Worm (Caenorhabditis elegans) whole organism, late embryonic: ENCODE data around the gene H19J13.2.
"Not testable (repeated sequence)": the region's sequence is repeated elsewhere in the genome, so short reads cannot be mapped to it uniquely, and the experiment has no call there.

Source experiments
- C08G9.2 ChIP-seq: sonication (generic microtip); optimal IDR thresholded peaks from 2 replicates; lab custom pipeline; 2016; ENCODE audit warnings: mild to moderate bottlenecking, missing genetic modification characterization, moderate library complexity, missing compliant biosample characterization
- Y22D7AL.16 ChIP-seq: sonication (generic microtip); optimal IDR thresholded peaks from 2 replicates; lab custom pipeline; 2016; ENCODE audit warnings: missing genetic modification characterization, missing compliant biosample characterization
- ama-1 ChIP-seq: fragments of 150-350 bp; optimal IDR thresholded peaks from 2 replicates; lab custom pipeline; 2014
- ceh-14 ChIP-seq: sonication (generic microtip); optimal IDR thresholded peaks from 2 replicates; lab custom pipeline; 2016; ENCODE audit warnings: missing genotype, missing genetic modification characterization, missing compliant biosample characterization
- ceh-19 ChIP-seq: fragments of 200-800 bp; sonication (Bioruptor generic); optimal IDR thresholded peaks from 2 replicates; lab custom pipeline; 2018; ENCODE audit warnings: mild to moderate bottlenecking, missing genetic modification characterization, missing compliant biosample characterization
- ceh-22 ChIP-seq: sonication (generic microtip); optimal IDR thresholded peaks from 2 replicates; lab custom pipeline; 2017; ENCODE audit warnings: missing biosample characterization, missing genetic modification characterization
- ceh-31 ChIP-seq: sonication (generic microtip); optimal IDR thresholded peaks from 2 replicates; lab custom pipeline; 2016; ENCODE audit warnings: missing genetic modification characterization, missing compliant biosample characterization
- ceh-34 ChIP-seq: sonication (generic microtip); optimal IDR thresholded peaks from 2 replicates; lab custom pipeline; 2016; ENCODE audit warnings: mild to moderate bottlenecking, missing genetic modification characterization, missing compliant biosample characterization
- ceh-9 ChIP-seq: sonication (generic microtip); optimal IDR thresholded peaks from 2 replicates; lab custom pipeline; 2016; ENCODE audit warnings: mild to moderate bottlenecking, missing genetic modification characterization, inconsistent platforms, missing compliant biosample characterization
- che-1 ChIP-seq: sonication (generic microtip); optimal IDR thresholded peaks from 2 replicates; lab custom pipeline; 2016; ENCODE audit warnings: mild to moderate bottlenecking, missing genetic modification characterization, missing compliant biosample characterization
- ets-4 ChIP-seq: sonication (generic microtip); optimal IDR thresholded peaks from 2 replicates; lab custom pipeline; 2016; ENCODE audit warnings: missing genetic modification characterization, missing compliant biosample characterization
- eyg-1 ChIP-seq: sonication (generic microtip); optimal IDR thresholded peaks from 2 replicates; lab custom pipeline; 2016; ENCODE audit warnings: missing genotype, missing genetic modification characterization, missing compliant biosample characterization
- fkh-6 ChIP-seq: sonication (generic microtip); optimal IDR thresholded peaks from 2 replicates; lab custom pipeline; 2016; ENCODE audit warnings: missing genetic modification characterization, missing compliant biosample characterization
- hlh-13 ChIP-seq: fragments of 200-800 bp; sonication (Bioruptor generic); optimal IDR thresholded peaks from 2 replicates; lab custom pipeline; 2018; ENCODE audit warnings: mild to moderate bottlenecking, missing genetic modification characterization, missing compliant biosample characterization
- hlh-30 ChIP-seq: sonication (generic microtip); optimal IDR thresholded peaks from 2 replicates; lab custom pipeline; 2017; ENCODE audit warnings: antibody characterized with exemption, missing genetic modification characterization, missing compliant biosample characterization; ENCODE audit not compliant: insufficient read depth
- hlh-6 ChIP-seq: sonication (generic microtip); optimal IDR thresholded peaks from 2 replicates; lab custom pipeline; 2016; ENCODE audit warnings: missing genotype, missing genetic modification characterization, missing compliant biosample characterization
- hlh-8 ChIP-seq: sonication (generic microtip); optimal IDR thresholded peaks from 2 replicates; lab custom pipeline; 2016; ENCODE audit warnings: missing genotype, missing genetic modification characterization, missing compliant biosample characterization
- lim-6 ChIP-seq: sonication (generic microtip); optimal IDR thresholded peaks from 2 replicates; lab custom pipeline; 2016; ENCODE audit warnings: missing genetic modification characterization, missing compliant biosample characterization
- lin-11 ChIP-seq: fragments of 200-800 bp; sonication (Bioruptor generic); optimal IDR thresholded peaks from 2 replicates; lab custom pipeline; 2018; ENCODE audit warnings: mild to moderate bottlenecking, missing genetic modification characterization, missing compliant biosample characterization
- madf-2 ChIP-seq: sonication (generic microtip); optimal IDR thresholded peaks from 2 replicates; lab custom pipeline; 2017; ENCODE audit warnings: missing genetic modification characterization, missing compliant biosample characterization
- mec-3 ChIP-seq: sonication (generic microtip); optimal IDR thresholded peaks from 2 replicates; lab custom pipeline; 2016; ENCODE audit warnings: borderline replicate concordance, missing genetic modification characterization, missing compliant biosample characterization
- nfya-1 ChIP-seq: sonication (generic microtip); optimal IDR thresholded peaks from 2 replicates; lab custom pipeline; 2017; ENCODE audit warnings: missing genetic modification characterization, mild to moderate bottlenecking, missing compliant biosample characterization, antibody characterized with exemption, moderate library complexity
- nhr-11 ChIP-seq: fragments of 150-350 bp; optimal IDR thresholded peaks from 2 replicates; lab custom pipeline; 2014; ENCODE audit warnings: missing biosample characterization, missing genetic modification characterization
- pat-9 ChIP-seq: fragments of 200-800 bp; sonication (Bioruptor generic); optimal IDR thresholded peaks from 2 replicates; lab custom pipeline; 2018; ENCODE audit warnings: mild to moderate bottlenecking, missing genetic modification characterization, moderate library complexity, missing compliant biosample characterization
- pax-1 ChIP-seq: fragments of 150-350 bp; optimal IDR thresholded peaks from 2 replicates; lab custom pipeline; 2014; ENCODE audit warnings: missing biosample characterization, missing genetic modification characterization
- pha-2 ChIP-seq: sonication (generic microtip); optimal IDR thresholded peaks from 2 replicates; lab custom pipeline; 2017; ENCODE audit warnings: mild to moderate bottlenecking, missing genetic modification characterization, missing compliant biosample characterization
- ref-2 ChIP-seq: sonication (generic microtip); optimal IDR thresholded peaks from 2 replicates; lab custom pipeline; 2016; ENCODE audit warnings: missing genetic modification characterization, missing compliant biosample characterization
- sox-2 ChIP-seq: fragments of 200-800 bp; sonication (Bioruptor generic); IDR thresholded peaks from 2 replicates; pipeline ENCODE4 v1.3.6; 2022; ENCODE audit warnings: missing genetic modification reagents, missing genetic modification characterization, missing compliant biosample characterization
- unc-3 ChIP-seq, 2 experiments: fragments of 200-800 bp in 1 of 2; sonication (Bioruptor generic) in 1 of 2; sonication (generic microtip) in 1 of 2; conservative IDR thresholded peaks in 1 of 2; optimal IDR thresholded peaks in 1 of 2; 2 replicates each; pipeline versions ENCODE4 v1.3.6 to Lab custom; 2016 to 2022; ENCODE audit warnings: missing compliant biosample characterization in 2 of 2, missing genetic modification characterization in 2 of 2, missing genetic modification reagents in 1 of 2
- unc-55 ChIP-seq: sonication (generic microtip); optimal IDR thresholded peaks from 2 replicates; lab custom pipeline; 2017; ENCODE audit warnings: missing biosample characterization, missing genetic modification reagents, missing genetic modification characterization

H19J13.2 gene

ce11 chrX:12314395-12314794 lies 40.6 kb upstream of the H19J13.2 start:
- TF ChIP-seq sox-2 (GFP tag; lab: Robert Waterston, UW) (no peak), ceh-19 (GFP tag; lab: Kevin White, UChicago) (no peak), unc-3 (GFP tag; conservative IDR thresholded peaks at IDR 0.05; lab: Robert Waterston, UW) (no peak), unc-3 (tag; optimal IDR thresholded peaks at IDR 0.05; lab: Kevin White, UChicago) (no peak), Y22D7AL.16 (tag; lab: Kevin White, UChicago) (no peak), eyg-1 (no peak), nfya-1 (tag; lab: Kevin White, UChicago) (no peak), ceh-14 (tag; lab: Kevin White, UChicago) (no peak), mec-3 (tag; lab: Kevin White, UChicago) (no peak), pat-9 (tag; lab: Kevin White, UChicago) (no peak), che-1 (tag; lab: Kevin White, UChicago) (no peak), ceh-34 (no peak), pax-1 (tag; lab: Kevin White, UChicago) (no peak), ceh-31 (tag; lab: Kevin White, UChicago) (no peak), hlh-8 (tag; lab: Kevin White, UChicago) (no peak), madf-2 (tag; lab: Kevin White, UChicago) (no peak), fkh-6 (tag; lab: Kevin White, UChicago) (no peak), C08G9.2 (tag; lab: Kevin White, UChicago) (no peak), ama-1 (lab: Kevin White, UChicago) (no peak), pha-2 (tag; lab: Kevin White, UChicago) (no peak)
- TF ChIP-seq, all 69 proteins: peak for 0

- no peak for TF ChIP-seq lin-11 (tag; lab: Kevin White, UChicago)
- no peak for TF ChIP-seq pat-9 (tag; lab: Kevin White, UChicago)
Measured at ce11 chrX:12313779-12314178, 40.0 kb upstream of the H19J13.2 start.

DNA sequence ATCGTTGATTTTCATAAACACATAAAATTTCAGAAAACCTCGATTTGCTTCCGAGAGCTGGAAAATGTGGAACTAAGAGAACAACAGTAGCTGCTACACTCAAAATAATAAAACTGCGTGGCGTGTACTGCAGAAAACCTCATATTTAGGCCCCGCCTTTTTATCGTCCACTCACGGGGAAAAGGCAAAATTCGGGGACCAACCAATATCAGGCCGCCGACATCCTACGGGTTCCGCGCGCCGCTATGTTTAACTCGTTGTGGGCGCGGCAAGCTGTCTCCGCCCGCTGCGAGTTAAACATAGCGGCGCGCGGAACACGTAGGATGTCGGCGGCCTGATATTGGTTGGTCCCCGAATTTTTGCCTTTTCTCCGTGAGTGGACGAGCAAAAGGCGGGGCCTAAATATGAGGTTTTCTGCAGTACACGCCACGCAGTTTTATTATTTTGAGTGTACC lies 34.3 kb upstream of the H19J13.2 start, which contains the start of gene F17A2.16:
Gene F17A2.16, plus strand, starts transcription at position 405 of the 455 bp plus-strand sequence.
- not testable (repeated sequence) for TF ChIP-seq ceh-9, pha-2, ceh-22 (tag; lab: Kevin White, UChicago)

ce11 chrX:12306565-12306964 lies 32.8 kb upstream of the H19J13.2 start, which contains the start of gene phf-32:
Gene phf-32 (plus strand): TSS chrX:12306865.
- TF ChIP-seq ref-2 (tag; lab: Kevin White, UChicago) (no peak), lim-6 (tag; lab: Kevin White, UChicago) (no peak), hlh-13 (no peak), pat-9 (tag; lab: Kevin White, UChicago) (no peak), ets-4 (no peak), sox-2 (GFP tag; lab: Robert Waterston, UW) (no peak), madf-2 (tag; lab: Kevin White, UChicago) (no peak)

DNA sequence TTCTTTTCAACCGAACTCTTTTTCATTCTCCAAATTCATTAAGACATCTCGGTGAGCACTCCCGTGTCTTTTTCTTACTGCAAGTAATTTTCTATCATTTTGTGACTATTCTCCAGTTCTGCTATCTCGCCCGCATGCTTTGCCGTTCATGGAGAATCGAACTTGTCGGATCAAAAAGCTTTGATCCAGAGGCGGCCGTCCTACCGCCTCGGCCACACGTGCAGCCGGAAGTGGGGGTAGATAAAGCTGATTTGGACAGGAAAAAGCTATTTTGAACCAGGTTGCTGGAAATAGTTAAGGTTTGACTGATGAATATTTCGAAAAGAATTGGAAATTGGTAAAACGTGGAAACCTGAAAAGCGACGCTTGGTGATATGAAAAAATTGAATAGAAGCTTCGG lies 30.5 kb upstream of the H19J13.2 start:
- TF ChIP-seq unc-3 (GFP tag; conservative IDR thresholded peaks at IDR 0.05; lab: Robert Waterston, UW) (no peak), unc-3 (tag; optimal IDR thresholded peaks at IDR 0.05; lab: Kevin White, UChicago) (no peak), ceh-31 (tag; lab: Kevin White, UChicago) (no peak), hlh-6 (no peak), unc-55 (GFP tag; lab: Kevin White, UChicago) (no peak), mec-3 (tag; lab: Kevin White, UChicago) (no peak), fkh-6 (tag; lab: Kevin White, UChicago) (no peak)

- not testable (repeated sequence) for TF ChIP-seq hlh-30; ceh-19 (GFP tag; lab: Kevin White, UChicago); nhr-11 (tag; lab: Kevin White, UChicago)
Measured at ce11 chrX:12302755-12303154, 29.0 kb upstream of the H19J13.2 start, which contains the start of gene dot-1.3. Gene dot-1.3 (minus strand): TSS chrX:12302855.
